Fruit fly (Drosophila melanogaster) ovary, adult (tissue): ENCODE measurements around the gene beg.
A peak's percentile ranks its signal among the peaks of the same experiment; 100 is the strongest.

Experiments
- CG17801 ChIP-seq: fragments of 200-800 bp; optimal IDR thresholded peaks from 2 replicates; lab custom pipeline; 2019; ENCODE audit warnings: missing biosample characterization, mild to moderate bottlenecking, missing genetic modification characterization, moderate library complexity; ENCODE audit not compliant: partially characterized antibody

The beg gene

dm6 chr3L:17035492-17035891 lies at the start of gene beg:
Gene beg (plus strand): TSS chr3L:17035668.
- no peak for TF ChIP-seq CG17801 (GFP tag; lab: Kevin White, UChicago)

dm6 chr3L:16986062-16987013 lies 49.1 kb upstream of the beg start:
- no peak for TF ChIP-seq CG17801 (GFP tag; lab: Kevin White, UChicago)

dm6 chr3L:16987347-16987746 lies 48.1 kb upstream of the beg start:
- no peak for TF ChIP-seq CG17801 (GFP tag; lab: Kevin White, UChicago)

dm6 chr3L:16988526-16988925 lies 46.9 kb upstream of the beg start:
- no peak for TF ChIP-seq CG17801 (GFP tag; lab: Kevin White, UChicago)

dm6 chr3L:16989169-16989568 lies 46.3 kb upstream of the beg start:
- TF ChIP-seq CG17801 (GFP tag; lab: Kevin White, UChicago): no peak

- no peak for TF ChIP-seq CG17801 (GFP tag; lab: Kevin White, UChicago)
These were observed 40.7 kb upstream of the beg start for dm6 chr3L:16994805-16995204.

- peak; percentile 33 for TF ChIP-seq CG17801 (GFP tag; lab: Kevin White, UChicago)
These were observed 35.2 kb upstream of the beg start for dm6 chr3L:17000289-17000688.

dm6 chr3L:17001055-17001454 lies 34.4 kb upstream of the beg start:
- no peak for TF ChIP-seq CG17801 (GFP tag; lab: Kevin White, UChicago)

dm6 chr3L:17002140-17002849 lies 33.2 kb upstream of the beg start:
- no peak for TF ChIP-seq CG17801 (GFP tag; lab: Kevin White, UChicago)

dm6 chr3L:17003251-17004171 lies 32.0 kb upstream of the beg start:
- peak; percentile 29 for TF ChIP-seq CG17801 (GFP tag; lab: Kevin White, UChicago)

dm6 chr3L:17004218-17004759 lies 31.2 kb upstream of the beg start:
- no peak for TF ChIP-seq CG17801 (GFP tag; lab: Kevin White, UChicago)

- TF ChIP-seq CG17801 (GFP tag; lab: Kevin White, UChicago): no peak
These were observed 30.6 kb upstream of the beg start for dm6 chr3L:17004765-17005414.

- no peak for TF ChIP-seq CG17801 (GFP tag; lab: Kevin White, UChicago)
These were observed 30.1 kb upstream of the beg start for dm6 chr3L:17005415-17005796.

- TF ChIP-seq CG17801 (GFP tag; lab: Kevin White, UChicago): no peak
These were observed 29.2 kb upstream of the beg start for dm6 chr3L:17006250-17006693.
